Worm (Caenorhabditis elegans) whole organism, L4 larva: ENCODE results near the gene brp-1.

Experiments
- D1046.2 ChIP-seq: fragments of 200-800 bp; sonication (Bioruptor generic); IDR thresholded peaks from 2 replicates; pipeline ENCODE4 v1.3.6; 2022; ENCODE audit warnings: missing genetic modification characterization, missing compliant biosample characterization
- F10B5.3 ChIP-seq: sonication (generic microtip); optimal IDR thresholded peaks from 2 replicates; lab custom pipeline; 2016; ENCODE audit warnings: mild to moderate bottlenecking, missing genetic modification characterization, missing compliant biosample characterization
- F26F4.8 ChIP-seq: fragments of 200-800 bp; sonication (Bioruptor generic); conservative IDR thresholded peaks from 2 replicates; pipeline ENCODE4 v1.3.6; 2022; ENCODE audit warnings: missing genetic modification characterization, missing compliant biosample characterization
- R02D3.7 ChIP-seq: fragments of 150-350 bp; sonication (generic microtip); optimal IDR thresholded peaks from 3 replicates; lab custom pipeline; 2014; ENCODE audit warnings: missing biosample characterization, missing genetic modification characterization
- ZK546.5 ChIP-seq, 2 experiments: sonication (generic microtip); optimal IDR thresholded peaks; 2 replicates each; lab custom pipeline; 2017; ENCODE audit warnings: missing biosample characterization in 2 of 2, missing genetic modification characterization in 2 of 2
- aha-1 ChIP-seq: fragments of 150-350 bp; peaks from one replicate; lab custom pipeline; 2014; ENCODE audit warnings: missing biosample characterization, missing genetic modification characterization
- arid-1 ChIP-seq: fragments of 200-800 bp; sonication (Bioruptor generic); conservative IDR thresholded peaks from 2 replicates; pipeline ENCODE4 v1.3.6; 2022; ENCODE audit warnings: missing genetic modification reagents, missing genetic modification characterization, missing compliant biosample characterization
- ceh-28 ChIP-seq: fragments of 150-350 bp; optimal IDR thresholded peaks from 2 replicates; lab custom pipeline; 2014; ENCODE audit warnings: missing biosample characterization, missing genetic modification reagents, missing genetic modification characterization
- ceh-32 ChIP-seq: sonication (generic microtip); optimal IDR thresholded peaks from 2 replicates; lab custom pipeline; 2016; ENCODE audit warnings: mild to moderate bottlenecking, missing genetic modification characterization, missing compliant biosample characterization; ENCODE audit not compliant: poor library complexity
- cey-2 ChIP-seq: sonication (generic microtip); optimal IDR thresholded peaks from 3 replicates; lab custom pipeline; 2017; ENCODE audit warnings: missing genetic modification characterization, mild to moderate bottlenecking, missing compliant biosample characterization, antibody characterized with exemption, borderline replicate concordance; ENCODE audit not compliant: insufficient read depth
- ctbp-1 ChIP-seq: fragments of 200-800 bp; sonication (Bioruptor generic); IDR thresholded peaks from 2 replicates; pipeline ENCODE4 v1.3.6; 2022; ENCODE audit warnings: missing genetic modification reagents, missing genetic modification characterization, missing compliant biosample characterization
- dmd-6 ChIP-seq: fragments of 200-800 bp; sonication (Bioruptor generic); IDR thresholded peaks from 2 replicates; pipeline ENCODE4 v1.3.6; 2022; ENCODE audit warnings: missing genetic modification reagents, missing genetic modification characterization, missing compliant biosample characterization
- dmd-9 ChIP-seq: fragments of 200-800 bp; sonication (Bioruptor generic); IDR thresholded peaks from 2 replicates; pipeline ENCODE4 v1.3.6; 2022; ENCODE audit warnings: missing genetic modification reagents, missing genetic modification characterization, missing compliant biosample characterization
- duxl-1 ChIP-seq: sonication (generic microtip); optimal IDR thresholded peaks from 2 replicates; lab custom pipeline; 2016; ENCODE audit warnings: mild to moderate bottlenecking, missing genetic modification characterization, moderate library complexity, missing compliant biosample characterization; ENCODE audit not compliant: poor library complexity
- gei-8 ChIP-seq: fragments of 200-800 bp; sonication (Bioruptor generic); optimal IDR thresholded peaks from 2 replicates; lab custom pipeline; 2018; ENCODE audit warnings: mild to moderate bottlenecking, missing genetic modification characterization, missing compliant biosample characterization
- hlh-30 ChIP-seq: sonication (generic microtip); optimal IDR thresholded peaks from 2 replicates; lab custom pipeline; 2017; ENCODE audit warnings: antibody characterized with exemption, mild to moderate bottlenecking, missing genetic modification characterization, missing compliant biosample characterization; ENCODE audit not compliant: insufficient read depth
- jun-1 ChIP-seq: fragments of 150-350 bp; optimal IDR thresholded peaks from 2 replicates; lab custom pipeline; 2014; ENCODE audit warnings: missing biosample characterization, missing genetic modification reagents, missing genetic modification characterization
- lin-38 ChIP-seq: fragments of 200-800 bp; sonication (Bioruptor generic); IDR thresholded peaks from 2 replicates; pipeline ENCODE4 v1.3.6; 2022; ENCODE audit warnings: missing genetic modification reagents, missing genetic modification characterization, missing compliant biosample characterization
- mdl-1 ChIP-seq, 2 experiments: fragments of 150-350 bp in 1 of 2; sonication (generic microtip) in 1 of 2; optimal IDR thresholded peaks; 2 replicates each; lab custom pipeline; 2014 to 2017; ENCODE audit warnings: missing biosample characterization in 2 of 2, missing genetic modification characterization in 2 of 2
- mxl-3 ChIP-seq: fragments of 200-800 bp; sonication (Bioruptor generic); optimal IDR thresholded peaks from 2 replicates; lab custom pipeline; 2018; ENCODE audit warnings: mild to moderate bottlenecking, missing genetic modification characterization, missing compliant biosample characterization
- nhr-111 ChIP-seq: fragments of 200-800 bp; sonication (Bioruptor generic); optimal IDR thresholded peaks from 2 replicates; lab custom pipeline; 2018; ENCODE audit warnings: mild to moderate bottlenecking, missing genetic modification characterization, missing compliant biosample characterization
- nhr-28 ChIP-seq: fragments of 150-350 bp; optimal IDR thresholded peaks from 2 replicates; lab custom pipeline; 2014; ENCODE audit warnings: missing biosample characterization, missing genetic modification characterization
- nhr-6 ChIP-seq: fragments of 150-350 bp; optimal IDR thresholded peaks from 2 replicates; lab custom pipeline; 2014; ENCODE audit warnings: missing biosample characterization, missing genetic modification characterization
- rbr-2 ChIP-seq: sonication (generic microtip); optimal IDR thresholded peaks from 2 replicates; lab custom pipeline; 2016; ENCODE audit warnings: missing genotype, missing genetic modification characterization, missing compliant biosample characterization
- unc-62 ChIP-seq, 3 experiments: fragments of 150-350 bp in 1 of 3; sonication (generic microtip); optimal IDR thresholded peaks in 2 of 3; peaks in 1 of 3; 1 replicate in 1 of 3; 2 replicates in 2 of 3; lab custom pipeline; 2014 to 2017; ENCODE audit warnings: missing biosample characterization in 3 of 3, missing genetic modification characterization in 3 of 3, missing genetic modification reagents in 3 of 3, missing genotype in 1 of 3
- vab-7 ChIP-seq: fragments of 200-800 bp; sonication (Bioruptor generic); IDR thresholded peaks from 2 replicates; pipeline ENCODE4 v1.3.6; 2022; ENCODE audit warnings: missing genetic modification reagents, missing genetic modification characterization, missing compliant biosample characterization
- zfp-2 ChIP-seq: sonication (generic microtip); optimal IDR thresholded peaks from 2 replicates; lab custom pipeline; 2016; ENCODE audit warnings: mild to moderate bottlenecking, missing genetic modification characterization, missing compliant biosample characterization

Gene brp-1

DNA sequence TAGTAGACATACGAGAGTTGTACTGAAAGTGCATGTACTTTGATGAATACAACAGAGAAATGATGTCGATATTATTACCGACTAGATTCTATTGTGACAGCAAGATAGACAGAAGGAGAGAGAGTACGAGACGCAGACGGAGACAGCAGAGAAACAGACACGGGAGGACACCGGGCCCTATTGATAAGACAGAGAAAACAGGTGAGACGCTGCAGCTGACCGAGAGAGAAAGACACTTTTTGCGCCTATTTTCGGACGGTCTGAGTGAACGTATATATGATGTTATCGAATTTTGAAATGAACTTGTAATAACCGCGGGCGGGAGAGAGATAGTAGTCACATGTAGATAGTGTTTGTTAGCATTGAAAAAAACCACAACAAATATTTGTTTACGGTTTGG lies 17.1 kb upstream of the brp-1 start (continued):
- TF ChIP-seq unc-62 (GFP tag; optimal IDR thresholded peaks at IDR 0.05 in 1 of 2; lab: Kevin White, UChicago) (peak; percentile 55 to 58), unc-62 (tag; optimal IDR thresholded peaks at IDR 0.05; lab: Kevin White, UChicago) (no peak)
- TF ChIP-seq, all 104 proteins: peak for 30

DNA sequence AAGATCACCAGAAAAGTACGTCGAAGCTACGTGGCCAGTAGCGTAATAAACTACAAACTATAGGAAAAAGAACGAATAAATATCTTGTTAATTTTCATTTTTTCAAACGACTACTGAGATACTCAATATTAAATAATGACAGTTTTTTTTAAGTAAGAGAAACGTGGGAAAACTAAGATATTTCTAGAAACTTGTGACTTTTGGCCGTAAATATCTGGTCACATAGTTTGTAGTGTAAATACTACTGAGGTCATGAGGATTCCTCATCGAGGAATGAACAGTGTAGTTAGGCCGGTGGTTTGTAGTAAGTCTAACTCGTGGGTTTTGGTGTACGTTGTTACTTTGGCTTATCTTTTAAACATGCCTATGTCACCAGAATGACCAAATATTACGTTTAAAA lies 15.3 kb upstream of the brp-1 start:
- TF ChIP-seq hlh-30 (tag; lab: Kevin White, UChicago) (peak; percentile 50), nhr-28 (tag; lab: Kevin White, UChicago) (peak; percentile 77)

DNA sequence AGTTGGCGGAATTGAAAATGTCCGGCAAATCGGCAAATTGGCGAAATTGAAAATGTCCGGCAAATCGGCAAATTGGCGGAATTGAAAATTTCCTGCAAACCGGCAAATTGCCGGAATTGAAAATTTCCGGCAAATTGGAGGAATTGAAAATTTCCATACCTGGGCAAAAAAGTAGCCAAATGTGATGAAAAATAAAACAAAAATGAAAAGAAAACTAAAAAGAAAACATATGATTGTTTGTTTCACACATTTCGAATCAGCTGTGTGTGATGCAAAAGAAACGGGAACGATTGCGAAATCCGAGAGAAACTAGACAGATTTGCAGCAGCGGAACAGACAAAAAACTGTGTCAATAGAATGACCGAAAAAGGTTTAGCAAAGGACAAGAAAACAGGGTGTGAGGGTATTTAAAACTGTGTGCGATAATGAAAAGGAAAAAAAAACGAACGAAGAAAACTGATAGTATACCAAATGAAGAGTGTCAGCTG lies 14.4 kb upstream of the brp-1 start:
- TF ChIP-seq aha-1 (tag; lab: Kevin White, UChicago) (peak; percentile 28), dmd-6 (GFP tag; lab: Robert Waterston, UW) (peak; percentile 28; the same call in 1 of the 2 replicates)
- TF ChIP-seq, all 104 proteins: peak for 2; not testable (repeated sequence) for 102

DNA sequence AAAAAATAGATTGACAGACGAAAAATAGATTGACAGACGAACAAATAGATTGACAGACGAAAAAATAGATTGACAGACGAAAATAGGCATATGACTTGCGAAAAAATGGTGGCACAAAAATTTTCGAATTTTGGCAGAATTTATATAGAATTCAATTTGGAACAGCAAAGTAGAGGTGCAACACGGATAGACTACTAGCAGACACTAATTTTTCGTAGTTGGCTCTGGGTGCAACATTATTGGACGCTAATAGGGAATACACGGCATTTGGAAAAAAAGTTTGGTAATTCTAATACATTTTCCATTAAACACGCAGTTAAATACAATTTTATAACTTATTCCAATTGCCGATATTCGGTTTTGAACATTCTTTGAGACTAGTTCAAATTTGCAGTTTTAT lies 11.0 kb upstream of the brp-1 start:
- TF ChIP-seq aha-1 (tag; lab: Kevin White, UChicago) (peak; percentile 91), rbr-2 (tag; lab: Kevin White, UChicago) (no peak), D1046.2 (no peak), vab-7 (GFP tag; lab: Robert Waterston, UW) (no peak), lin-38 (GFP tag; lab: Robert Waterston, UW) (no peak), duxl-1 (tag; lab: Kevin White, UChicago) (no peak), nhr-111 (GFP tag; lab: Kevin White, UChicago) (no peak), F26F4.8 (GFP tag; lab: Robert Waterston, UW) (no peak), ctbp-1 (no peak), mdl-1 (tag; optimal IDR thresholded peaks at IDR 0.05; lab: Kevin White, UChicago) (no peak), nhr-6 (tag; lab: Kevin White, UChicago) (no peak), dmd-9 (GFP tag; lab: Robert Waterston, UW) (no peak), nhr-28 (tag; lab: Kevin White, UChicago) (no peak), zfp-2 (no peak), gei-8 (no peak), unc-62 (GFP tag; optimal IDR thresholded peaks at IDR 0.05 in 1 of 2; lab: Kevin White, UChicago) (peak in 1 of 2 experiments; percentile 1), unc-62 (tag; optimal IDR thresholded peaks at IDR 0.05; lab: Kevin White, UChicago) (no peak), R02D3.7 (tag; lab: Kevin White, UChicago) (no peak)
- TF ChIP-seq, all 104 proteins: peak for 2

DNA sequence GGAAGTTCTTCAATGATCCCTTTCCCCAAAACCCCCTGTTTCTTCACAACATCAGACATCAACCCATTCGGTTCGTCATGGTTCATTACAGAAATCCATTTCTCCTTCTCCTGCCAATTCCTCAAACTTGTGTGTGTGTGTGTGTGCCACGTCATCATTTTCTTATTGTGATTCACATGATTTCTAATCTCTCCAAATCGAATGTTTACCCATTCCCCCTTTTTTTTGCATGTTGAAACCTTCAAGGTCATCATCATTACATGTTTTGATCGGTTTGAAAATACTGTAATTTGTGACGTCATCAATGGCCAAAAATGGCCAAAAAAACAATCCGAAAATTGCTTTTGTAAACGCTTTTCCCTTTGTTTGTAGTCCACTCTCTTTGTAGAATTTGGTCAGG lies 10.6 kb upstream of the brp-1 start:
- TF ChIP-seq nhr-111 (GFP tag; lab: Kevin White, UChicago), result no peak
- peak; percentile 39 for TF ChIP-seq hlh-30 (tag; lab: Kevin White, UChicago)

DNA sequence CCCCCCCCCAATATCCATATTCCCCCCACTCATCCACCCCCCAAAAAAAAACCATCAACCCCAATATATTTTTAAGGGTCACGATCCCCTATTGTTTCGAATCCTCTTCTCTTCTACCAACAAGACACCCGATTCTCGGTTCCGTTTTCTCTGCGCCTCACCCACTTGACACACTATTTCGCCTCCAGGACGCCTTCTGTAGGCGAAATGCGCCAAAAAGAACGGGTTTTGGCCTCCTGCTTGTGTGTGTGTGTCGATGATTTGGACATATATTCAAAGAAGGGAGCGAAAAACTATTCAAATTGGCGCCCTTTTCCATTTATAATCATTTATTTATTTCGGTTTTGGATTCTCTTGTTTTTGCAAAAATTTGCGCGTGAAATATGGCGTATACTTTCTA lies 7.3 kb upstream of the brp-1 start:
- TF ChIP-seq mxl-3 (GFP tag; lab: Kevin White, UChicago) (peak; percentile 9), jun-1 (no peak), nhr-28 (tag; lab: Kevin White, UChicago) (peak; percentile 9), ceh-32 (tag; lab: Kevin White, UChicago) (no peak), aha-1 (tag; lab: Kevin White, UChicago) (peak; percentile 51)

DNA sequence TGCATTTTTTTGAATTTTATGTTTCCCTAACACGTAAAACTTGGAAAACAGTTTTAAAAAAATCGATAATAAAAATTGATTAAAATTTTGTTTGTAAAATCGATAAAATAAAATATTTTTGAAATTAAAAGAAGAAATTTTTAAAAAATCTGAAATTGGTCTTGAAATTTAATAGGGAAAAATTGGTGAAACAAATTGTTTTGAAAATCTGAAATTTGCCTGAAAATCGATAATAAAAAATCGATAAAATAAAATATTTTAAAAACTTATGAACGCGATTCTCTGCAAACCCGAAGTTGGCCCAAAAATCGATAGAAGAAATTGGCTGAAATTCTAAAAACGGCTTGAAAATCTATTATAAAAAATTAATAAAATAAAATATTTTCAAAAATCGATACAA lies 6.6 kb upstream of the brp-1 start:
- TF ChIP-seq arid-1 (GFP tag; lab: Robert Waterston, UW), result no peak
- TF ChIP-seq F10B5.3 (tag; lab: Kevin White, UChicago), result no peak
- TF ChIP-seq ceh-28, result peak; percentile 68
- no peak for TF ChIP-seq cey-2 (tag; lab: Kevin White, UChicago)
- TF ChIP-seq ZK546.5 (tag; optimal IDR thresholded peaks at IDR 0.05; lab: Kevin White, UChicago), result no peak
- TF ChIP-seq, all 104 proteins: peak for 1
